Worm (Caenorhabditis elegans): Measurements from ENCODE around the gene Y39H10B.3.

Y39H10B.3 gene

ce11 chrV:3695254-3695653 is 24.7 kb downstream of the Y39H10B.3 start (continued):
- TF ChIP-seq zip-4 (GFP tag; optimal IDR thresholded peaks at IDR 0.05) (no peak), blmp-1 (tag; optimal IDR thresholded peaks at IDR 0.05) (peak; percentile 27), ztf-4 (tag; optimal IDR thresholded peaks at IDR 0.05) (no peak), ceh-8 (GFP tag; optimal IDR thresholded peaks at IDR 0.05) (no peak), alr-1 (tag; optimal IDR thresholded peaks at IDR 0.05; ENCODE audit: borderline replicate concordance) (no peak), mab-9 (GFP tag; IDR thresholded peaks at IDR 0.05) (no peak), nhr-90 (tag; optimal IDR thresholded peaks at IDR 0.05; ENCODE audit: poor library complexity) (no peak), ztf-11 (tag; optimal IDR thresholded peaks at IDR 0.05) (no peak), nhr-76 (tag; optimal IDR thresholded peaks at IDR 0.05) (no peak), fos-1 (tag; optimal IDR thresholded peaks at IDR 0.05) (no peak), nhr-237 (tag; optimal IDR thresholded peaks at IDR 0.05) (no peak), efl-1 (optimal IDR thresholded peaks at IDR 0.05) (no peak), efl-1 (GFP tag; optimal IDR thresholded peaks at IDR 0.05 in 1 of 2) (peak in 1 of 2 experiments; percentile 68), sup-37 (GFP tag; optimal IDR thresholded peaks at IDR 0.05) (no peak), hlh-4 (tag; optimal IDR thresholded peaks at IDR 0.05) (no peak), unc-130 (tag; optimal IDR thresholded peaks at IDR 0.05) (peak; percentile 21), C04F5.9 (tag; optimal IDR thresholded peaks at IDR 0.05) (no peak), nhr-19 (GFP tag; conservative IDR thresholded peaks at IDR 0.05) (no peak)

- no peak for TF ChIP-seq xbp-1 (tag; optimal IDR thresholded peaks at IDR 0.05)
- peak in 1 of 2 experiments; percentile 10 for TF ChIP-seq lin-35 (GFP tag; optimal IDR thresholded peaks at IDR 0.05)
- TF ChIP-seq nhr-20 (tag; optimal IDR thresholded peaks at IDR 0.05) = peak; percentile 24
- TF ChIP-seq snu-23 (GFP tag; optimal IDR thresholded peaks at IDR 0.05) = peak; percentile 11
- TF ChIP-seq lin-14 (GFP tag; optimal IDR thresholded peaks at IDR 0.05) = peak; percentile 34
- TF ChIP-seq mdl-1 (tag; optimal IDR thresholded peaks at IDR 0.05) = peak in 1 of 2 experiments; percentile 23
- peak; percentile 38 for TF ChIP-seq nhr-71 (tag; optimal IDR thresholded peaks at IDR 0.05)
- peak in 1 of 6 experiments; percentile 58 for TF ChIP-seq elt-3 (tag; optimal IDR thresholded peaks at IDR 0.05)
- TF ChIP-seq unc-98 (GFP tag; IDR thresholded peaks at IDR 0.05) = no peak
- peak; percentile 86 for TF ChIP-seq elt-2 (tag; optimal IDR thresholded peaks at IDR 0.05)
- TF ChIP-seq nhr-85 (tag) = peak; percentile 43
- TF ChIP-seq lsy-2 (tag; optimal IDR thresholded peaks at IDR 0.05) = peak in 1 of 2 experiments; percentile 41
- no peak for TF ChIP-seq efl-1 (optimal IDR thresholded peaks at IDR 0.05)
- peak in 1 of 2 experiments; percentile 48 for TF ChIP-seq efl-1 (GFP tag; optimal IDR thresholded peaks at IDR 0.05 in 1 of 2)
- TF ChIP-seq swsn-7 (tag; optimal IDR thresholded peaks at IDR 0.05) = no peak
- TF ChIP-seq blmp-1 (tag; optimal IDR thresholded peaks at IDR 0.05) = peak; percentile 62
Observed at ce11 chrV:3697071-3697470, 26.5 kb downstream of the Y39H10B.3 start.

ce11 chrV:3698497-3698896 is 27.9 kb downstream of the Y39H10B.3 start:
- TF ChIP-seq swsn-7 (tag; optimal IDR thresholded peaks at IDR 0.05) = no peak
- no peak for TF ChIP-seq Y116A8C.19 (tag; optimal IDR thresholded peaks at IDR 0.05; ENCODE audit: borderline replicate concordance)
- TF ChIP-seq aha-1 (tag; optimal IDR thresholded peaks at IDR 0.05) = no peak
- no peak for TF ChIP-seq mep-1 (tag; optimal IDR thresholded peaks at IDR 0.05)
- TF ChIP-seq ces-1 (GFP tag; optimal IDR thresholded peaks at IDR 0.05) = no peak
- no peak for TF ChIP-seq unc-30 (tag; optimal IDR thresholded peaks at IDR 0.05)
- TF ChIP-seq ama-1 (optimal IDR thresholded peaks at IDR 0.05) = no peak
- no peak for TF ChIP-seq unc-62 (GFP tag; optimal IDR thresholded peaks at IDR 0.05)
- no peak for TF ChIP-seq lsy-2 (tag; optimal IDR thresholded peaks at IDR 0.05)
- no peak for TF ChIP-seq ets-5 (GFP tag; IDR thresholded peaks at IDR 0.05)
- no peak for TF ChIP-seq pqm-1 (tag; optimal IDR thresholded peaks at IDR 0.05)
- TF ChIP-seq pag-3 (tag; optimal IDR thresholded peaks at IDR 0.05; ENCODE audit: borderline replicate concordance, insufficient read depth) = no peak

All from whole organism, L1 larva.